Fruit fly (Drosophila melanogaster) whole organism, embryonic: ENCODE results near the gene Spn28B.

Experiments used
- Abd-B ChIP-seq: fragments of 200-800 bp; sonication (Bioruptor generic); optimal IDR thresholded peaks from 2 replicates; lab custom pipeline; 2018; ENCODE audit warnings: missing biosample characterization, mild to moderate bottlenecking, missing genetic modification characterization, moderate library complexity
- Adf1 ChIP-seq: fragments of 200-800 bp; sonication (Bioruptor generic); IDR thresholded peaks from 2 replicates; pipeline ENCODE4 v1.3.6; 2022; ENCODE audit warnings: missing biosample characterization, missing genetic modification characterization
- CG11093 ChIP-seq: fragments of 200-800 bp; sonication (Bioruptor generic); IDR thresholded peaks from 3 replicates; pipeline ENCODE4 v1.3.6; 2022; ENCODE audit warnings: missing biosample characterization, missing genetic modification characterization
- CG11247 ChIP-seq: fragments of 200-800 bp; sonication (Bioruptor generic); IDR thresholded peaks from 2 replicates; pipeline ENCODE4 v1.3.6; 2022; ENCODE audit warnings: missing biosample characterization, missing genetic modification characterization
- CG12769 ChIP-seq: fragments of 200-800 bp; sonication (Bioruptor generic); optimal IDR thresholded peaks from 2 replicates; lab custom pipeline; 2019; ENCODE audit warnings: missing biosample characterization, mild to moderate bottlenecking, missing genetic modification characterization, moderate library complexity
- CG13424 ChIP-seq: fragments of 200-800 bp; sonication (Bioruptor generic); optimal IDR thresholded peaks from 2 replicates; lab custom pipeline; 2019; ENCODE audit warnings: missing biosample characterization, mild to moderate bottlenecking, missing genetic modification characterization, moderate library complexity
- CG13624 ChIP-seq: fragments of 200-800 bp; sonication (Bioruptor generic); optimal IDR thresholded peaks from 2 replicates; lab custom pipeline; 2016; ENCODE audit warnings: missing biosample characterization, missing genetic modification characterization
- CG14860 ChIP-seq: fragments of 200-800 bp; sonication (Bioruptor generic); IDR thresholded peaks from 3 replicates; pipeline ENCODE4 v1.3.6; 2022; ENCODE audit warnings: missing biosample characterization, missing genetic modification characterization; ENCODE audit not compliant: partially characterized antibody
- CG15601 ChIP-seq: fragments of 200-800 bp; sonication (Bioruptor generic); optimal IDR thresholded peaks from 3 replicates; lab custom pipeline; 2019; ENCODE audit warnings: missing biosample characterization, mild to moderate bottlenecking, missing genetic modification characterization, moderate library complexity
- CG18619 ChIP-seq: fragments of 200-800 bp; sonication (Bioruptor generic); optimal IDR thresholded peaks from 3 replicates; lab custom pipeline; 2017; ENCODE audit warnings: missing biosample characterization, mild to moderate bottlenecking, missing genetic modification characterization
- CG4282 ChIP-seq: fragments of 200-800 bp; sonication (Bioruptor generic); optimal IDR thresholded peaks from 2 replicates; lab custom pipeline; 2016; ENCODE audit warnings: missing biosample characterization, missing genetic modification characterization
- CG4360 ChIP-seq: fragments of 200-800 bp; sonication (Bioruptor generic); IDR thresholded peaks from 2 replicates; pipeline ENCODE4 v1.3.6; 2022; ENCODE audit warnings: missing biosample characterization, missing genetic modification characterization
- CG4854 ChIP-seq: fragments of 200-800 bp; sonication (Bioruptor generic); optimal IDR thresholded peaks from 2 replicates; lab custom pipeline; 2016; ENCODE audit warnings: missing biosample characterization, missing genetic modification characterization, inconsistent platforms
- CG5953 ChIP-seq: fragments of 200-800 bp; sonication (Bioruptor generic); IDR thresholded peaks from 2 replicates; pipeline ENCODE4 v1.3.6; 2022; ENCODE audit warnings: missing biosample characterization, missing genetic modification characterization
- CG6272 ChIP-seq: fragments of 200-800 bp; sonication (Bioruptor generic); IDR thresholded peaks from 2 replicates; pipeline ENCODE4 v1.3.6; 2022; ENCODE audit warnings: missing biosample characterization, missing genetic modification characterization
- CG7372 ChIP-seq: fragments of 200-800 bp; sonication (Bioruptor generic); IDR thresholded peaks from 2 replicates; pipeline ENCODE4 v1.3.6; 2022; ENCODE audit warnings: missing biosample characterization, missing genetic modification characterization
- CG8765 ChIP-seq: fragments of 200-800 bp; sonication (Bioruptor generic); IDR thresholded peaks from 2 replicates; pipeline ENCODE4 v1.3.6; 2022; ENCODE audit warnings: missing biosample characterization, missing genetic modification characterization
- CG8924 ChIP-seq: fragments of 200-800 bp; optimal IDR thresholded peaks from 3 replicates; lab custom pipeline; 2019; ENCODE audit warnings: missing biosample characterization, mild to moderate bottlenecking, missing genetic modification characterization, moderate library complexity
- CG9437 ChIP-seq: fragments of 200-800 bp; sonication (Bioruptor generic); optimal IDR thresholded peaks from 2 replicates; lab custom pipeline; 2018; ENCODE audit warnings: missing biosample characterization, mild to moderate bottlenecking, missing genetic modification characterization
- CTCF ChIP-seq: fragments of 200-800 bp; sonication (Bioruptor generic); optimal IDR thresholded peaks from 2 replicates; lab custom pipeline; 2017; ENCODE audit warnings: missing biosample characterization, mild to moderate bottlenecking, missing genetic modification characterization, moderate library complexity
- Dfd ChIP-seq, 2 experiments: fragments of >200 bp; optimal IDR thresholded peaks; 2 replicates each; lab custom pipeline; 2017; ENCODE audit warnings: missing biosample characterization in 2 of 2, missing genetic modification characterization in 2 of 2
- Fer2 ChIP-seq: fragments of 200-800 bp; sonication (Bioruptor generic); optimal IDR thresholded peaks from 2 replicates; lab custom pipeline; 2018; ENCODE audit warnings: missing biosample characterization, mild to moderate bottlenecking, missing genetic modification characterization, moderate library complexity
- Fer3 ChIP-seq: fragments of 200-800 bp; sonication (Bioruptor generic); optimal IDR thresholded peaks from 2 replicates; lab custom pipeline; 2018; ENCODE audit warnings: missing biosample characterization, mild to moderate bottlenecking, missing genetic modification characterization, moderate library complexity
- HLH54F ChIP-seq: fragments of 200-800 bp; sonication (Bioruptor generic); optimal IDR thresholded peaks from 3 replicates; lab custom pipeline; 2016; ENCODE audit warnings: missing biosample characterization, missing genetic modification characterization
- Hr3 ChIP-seq: fragments of 200-800 bp; sonication (Bioruptor generic); optimal IDR thresholded peaks from 3 replicates; lab custom pipeline; 2016; ENCODE audit warnings: missing biosample characterization, missing genetic modification characterization
- Hsf ChIP-seq: fragments of 200-800 bp; sonication (Bioruptor generic); optimal IDR thresholded peaks from 3 replicates; lab custom pipeline; 2016; ENCODE audit warnings: missing biosample characterization, missing genetic modification characterization
- MTF-1 ChIP-seq: fragments of 200-800 bp; sonication (Bioruptor generic); optimal IDR thresholded peaks from 2 replicates; lab custom pipeline; 2018; ENCODE audit warnings: missing biosample characterization, mild to moderate bottlenecking, missing genetic modification characterization, borderline replicate concordance
- Max ChIP-seq: fragments of 200-800 bp; sonication (Bioruptor generic); optimal IDR thresholded peaks from 2 replicates; lab custom pipeline; 2016; ENCODE audit warnings: missing biosample characterization, mild to moderate bottlenecking, missing genetic modification characterization
- Poxn ChIP-seq: fragments of 200-800 bp; sonication (Bioruptor generic); IDR thresholded peaks from 2 replicates; pipeline ENCODE4 v1.3.6; 2022; ENCODE audit warnings: missing biosample characterization, missing genetic modification characterization
- Rfx ChIP-seq: fragments of 200-800 bp; sonication (Bioruptor generic); IDR thresholded peaks from 2 replicates; pipeline ENCODE4 v1.3.6; 2022; ENCODE audit warnings: missing biosample characterization, missing genetic modification characterization
- Rx ChIP-seq: fragments of 200-800 bp; sonication (Bioruptor generic); IDR thresholded peaks from 2 replicates; pipeline ENCODE4 v1.3.6; 2022; ENCODE audit warnings: missing biosample characterization, missing genetic modification characterization
- Stat92E ChIP-seq, 3 experiments: fragments of >200 bp in 2 of 3; fragments of 200-800 bp in 1 of 3; sonication (Bioruptor generic) in 1 of 3; optimal IDR thresholded peaks; 2 replicates each; lab custom pipeline; 2017 to 2019; ENCODE audit warnings: missing biosample characterization in 3 of 3, missing genetic modification characterization in 3 of 3, mild to moderate bottlenecking in 1 of 3, moderate library complexity in 1 of 3
- TFAM ChIP-seq: fragments of 200-800 bp; sonication (Bioruptor generic); optimal IDR thresholded peaks from 2 replicates; lab custom pipeline; 2017; ENCODE audit warnings: missing biosample characterization, missing genetic modification characterization, inconsistent platforms
- ash1 ChIP-seq: fragments of 200-800 bp; sonication (Bioruptor generic); optimal IDR thresholded peaks from 2 replicates; lab custom pipeline; 2018; ENCODE audit warnings: missing biosample characterization, mild to moderate bottlenecking, missing genetic modification characterization
- bigmax ChIP-seq: fragments of 200-800 bp; sonication (Bioruptor generic); optimal IDR thresholded peaks from 2 replicates; lab custom pipeline; 2018; ENCODE audit warnings: missing biosample characterization, mild to moderate bottlenecking, missing genetic modification characterization
- ci ChIP-seq: fragments of 200-800 bp; sonication (Bioruptor generic); IDR thresholded peaks from 3 replicates; pipeline ENCODE4 v1.3.6; 2022; ENCODE audit warnings: missing biosample characterization, missing genetic modification characterization
- dysf ChIP-seq: fragments of 200-800 bp; sonication (Bioruptor generic); IDR thresholded peaks from 3 replicates; pipeline ENCODE4 v1.3.6; 2022; ENCODE audit warnings: missing biosample characterization, missing genetic modification characterization
- en ChIP-seq: fragments of 200-800 bp; sonication (Bioruptor generic); optimal IDR thresholded peaks from 2 replicates; lab custom pipeline; 2016; ENCODE audit warnings: missing biosample characterization, missing genetic modification characterization
- esg ChIP-seq: fragments of 200-800 bp; sonication (Bioruptor generic); conservative IDR thresholded peaks from 2 replicates; pipeline ENCODE4 v1.3.6; 2022; ENCODE audit warnings: missing biosample characterization, missing genetic modification characterization
- exex ChIP-seq: fragments of 200-800 bp; sonication (Bioruptor generic); optimal IDR thresholded peaks from 4 replicates; lab custom pipeline; 2018; ENCODE audit warnings: missing biosample characterization, mild to moderate bottlenecking, missing genetic modification characterization, moderate library complexity
- gem ChIP-seq: fragments of 200-800 bp; sonication (Bioruptor generic); optimal IDR thresholded peaks from 2 replicates; lab custom pipeline; 2019; ENCODE audit warnings: missing biosample characterization, mild to moderate bottlenecking, missing genetic modification characterization, moderate library complexity
- grau ChIP-seq: fragments of 200-800 bp; optimal IDR thresholded peaks from 3 replicates; lab custom pipeline; 2019; ENCODE audit warnings: missing biosample characterization, mild to moderate bottlenecking, missing genetic modification characterization, moderate library complexity
- jigr1 ChIP-seq: fragments of 200-800 bp; sonication (Bioruptor generic); IDR thresholded peaks from 3 replicates; pipeline ENCODE4 v1.3.6; 2022; ENCODE audit warnings: missing biosample characterization, missing genetic modification characterization
- lbe ChIP-seq: fragments of 200-800 bp; sonication (Bioruptor generic); optimal IDR thresholded peaks from 2 replicates; lab custom pipeline; 2016; ENCODE audit warnings: missing biosample characterization, mild to moderate bottlenecking, missing genetic modification characterization
- luna ChIP-seq: fragments of 200-800 bp; sonication (Bioruptor generic); optimal IDR thresholded peaks from 2 replicates; lab custom pipeline; 2016; ENCODE audit warnings: missing biosample characterization, missing genetic modification characterization
- mld ChIP-seq: fragments of 200-800 bp; sonication (Bioruptor generic); IDR thresholded peaks from 3 replicates; pipeline ENCODE4 v1.3.6; 2022; ENCODE audit warnings: missing biosample characterization, missing genetic modification characterization; ENCODE audit not compliant: partially characterized antibody
- otp ChIP-seq: fragments of 200-800 bp; sonication (Bioruptor generic); IDR thresholded peaks from 3 replicates; pipeline ENCODE4, ENCODE4 v1.3.6; 2022; ENCODE audit warnings: missing biosample characterization, missing genetic modification characterization
- pho ChIP-seq: fragments of 200-800 bp; sonication (Bioruptor generic); optimal IDR thresholded peaks from 2 replicates; lab custom pipeline; 2016; ENCODE audit warnings: missing biosample characterization, missing genetic modification characterization
- ranshi ChIP-seq: fragments of 200-800 bp; sonication (Bioruptor generic); IDR thresholded peaks from 2 replicates; pipeline ENCODE4 v1.3.6; 2022; ENCODE audit warnings: missing biosample characterization, missing genetic modification characterization
- repo ChIP-seq: fragments of 200-800 bp; sonication (Bioruptor generic); optimal IDR thresholded peaks from 2 replicates; lab custom pipeline; 2016; ENCODE audit warnings: missing biosample characterization, missing genetic modification characterization
- row ChIP-seq: fragments of 200-800 bp; sonication (Bioruptor generic); IDR thresholded peaks from 3 replicates; pipeline ENCODE4 v1.3.6; 2022; ENCODE audit warnings: missing biosample characterization, missing genetic modification characterization
- sug ChIP-seq: fragments of 200-800 bp; optimal IDR thresholded peaks from 2 replicates; lab custom pipeline; 2019; ENCODE audit warnings: missing biosample characterization, mild to moderate bottlenecking, missing genetic modification characterization, moderate library complexity
- yki ChIP-seq: fragments of >200 bp; optimal IDR thresholded peaks from 3 replicates; lab custom pipeline; 2018

Gene Spn28B

DNA sequence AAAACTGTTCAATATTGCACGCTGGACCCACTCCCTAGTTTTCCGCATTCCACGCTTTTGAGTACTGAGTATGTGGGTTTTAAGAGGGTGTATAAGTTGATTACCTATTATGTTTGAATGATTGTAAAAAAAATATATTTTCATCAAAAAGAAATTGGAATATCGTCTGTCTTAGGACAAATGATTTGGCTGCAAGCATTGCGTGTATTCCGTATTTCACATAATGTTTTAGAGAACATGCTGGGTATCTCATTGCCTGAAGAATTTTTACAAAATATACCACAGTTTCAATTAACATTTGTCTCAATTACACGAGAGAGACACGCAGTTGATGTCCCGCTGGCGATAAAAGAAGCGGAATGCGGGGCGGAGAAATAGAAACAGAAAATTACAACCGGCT, 51.1 kb downstream of the Spn28B start (continued):
- TF ChIP-seq repo (GFP tag; lab: Kevin White, UChicago) (no peak), Rfx (GFP tag; lab: Robert Waterston, UW) (no peak), Stat92E (GFP tag; optimal IDR thresholded peaks at IDR 0.05; lab: Kevin White, UChicago) (peak in 1 of 3 experiments; percentile 56), Adf1 (GFP tag; lab: Robert Waterston, UW) (no peak), bigmax (no peak), Fer2 (no peak), CG11093 (GFP tag; lab: Robert Waterston, UW) (no peak), CG9437 (peak; percentile 10), otp (GFP tag; lab: Robert Waterston, UW) (peak; percentile 60; the same call in 2 of the 3 replicates), yki (lab: Kevin White, UChicago) (no peak), Abd-B (GFP tag; lab: Kevin White, UChicago) (peak; percentile 39), ranshi (peak; percentile 37; the same call in 1 of the 2 replicates), CG13424 (tag; lab: Kevin White, UChicago) (peak; percentile 22), CG18619 (GFP tag; lab: Kevin White, UChicago) (peak; percentile 2), dysf (no peak), CG8765 (peak; percentile 53; the same call in 1 of the 2 replicates), Fer3 (tag; lab: Kevin White, UChicago) (no peak), CG14860 (GFP tag; lab: Robert Waterston, UW) (no peak), CG15601 (no peak), TFAM (GFP tag; lab: Kevin White, UChicago) (no peak), exex (no peak), jigr1 (GFP tag; lab: Robert Waterston, UW) (no peak), grau (tag; lab: Kevin White, UChicago) (peak; percentile 50), row (GFP tag; lab: Robert Waterston, UW) (peak; percentile 67), gem (peak; percentile 69), en (GFP tag; lab: Kevin White, UChicago) (peak; percentile 1), Hr3 (peak; percentile 10), esg (GFP tag; lab: Robert Waterston, UW) (peak; percentile 15; the same call in 1 of the 2 replicates), sug (no peak), ash1 (GFP tag; lab: Kevin White, UChicago) (no peak), Max (GFP tag; lab: Kevin White, UChicago) (no peak), CG6272 (GFP tag; lab: Robert Waterston, UW) (peak; percentile 22; the same call in 1 of the 2 replicates), Dfd (GFP tag; optimal IDR thresholded peaks at IDR 0.05; lab: Kevin White, UChicago) (no peak), CG8924 (tag; lab: Kevin White, UChicago) (peak; percentile 78), Rx (GFP tag; lab: Robert Waterston, UW) (peak; percentile 35; the same call in 1 of the 2 replicates), CG4854 (no peak), mld (GFP tag; lab: Robert Waterston, UW) (no peak), CG4360 (peak; percentile 38; the same call in 1 of the 2 replicates), lbe (GFP tag; lab: Kevin White, UChicago) (no peak), CG11247 (GFP tag; lab: Robert Waterston, UW) (peak; percentile 47; the same call in 1 of the 2 replicates), Poxn (GFP tag; lab: Robert Waterston, UW) (no peak), ci (GFP tag; lab: Robert Waterston, UW) (peak; percentile 67), luna (GFP tag; lab: Kevin White, UChicago) (no peak), pho (no peak), CG7372 (no peak), CG12769 (tag; lab: Kevin White, UChicago) (no peak), CG5953 (GFP tag; lab: Robert Waterston, UW) (no peak), CG13624 (peak; percentile 42), Hsf (GFP tag; lab: Kevin White, UChicago) (peak; percentile 68), CG4282 (no peak), CTCF (no peak), HLH54F (GFP tag; lab: Kevin White, UChicago) (no peak), MTF-1 (GFP tag; lab: Kevin White, UChicago) (no peak)
